Worm (Caenorhabditis elegans): ENCODE measurements around the gene npp-5.
A peak's percentile ranks its signal among the peaks of the same experiment; 100 is the strongest.

npp-5 gene

DNA sequence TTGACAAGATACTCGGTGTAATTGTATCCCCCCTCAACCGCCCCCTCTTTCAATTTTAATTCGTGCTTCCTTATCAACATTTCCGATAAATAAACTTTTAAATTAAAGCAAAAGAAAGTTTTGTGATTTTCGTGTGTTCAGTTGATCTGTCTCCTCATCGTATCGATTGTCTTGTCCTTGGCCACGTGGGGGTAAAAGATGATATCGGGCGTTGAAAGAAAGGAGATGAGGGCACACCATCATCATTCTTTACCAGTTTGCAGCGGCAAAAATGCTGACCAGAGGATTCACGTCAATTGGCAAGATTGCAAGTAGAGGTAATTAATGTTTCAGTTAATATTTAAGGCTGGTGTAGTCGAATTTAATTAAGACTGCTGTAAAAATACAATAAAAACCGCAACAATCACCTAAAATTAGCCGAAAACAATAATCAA is 52.3 kb downstream of the npp-5 start, which contains the start of gene F54D5.7 (continued):
- TF ChIP-seq unc-62 (GFP tag; optimal IDR thresholded peaks at IDR 0.05), result peak; percentile 7
- peak; percentile 100 for TF ChIP-seq ama-1 (optimal IDR thresholded peaks at IDR 0.05)
- TF ChIP-seq nhr-25 (tag; optimal IDR thresholded peaks at IDR 0.05), result peak; percentile 96
- TF ChIP-seq skn-1 (tag; optimal IDR thresholded peaks at IDR 0.05), result peak; percentile 5
- peak; percentile 52 for TF ChIP-seq pha-4 (tag; optimal IDR thresholded peaks at IDR 0.05)
- peak in 1 of 3 experiments; percentile 28 for TF ChIP-seq elt-3 (tag; optimal IDR thresholded peaks at IDR 0.05)
- TF ChIP-seq egl-5 (tag; optimal IDR thresholded peaks at IDR 0.05), result peak; percentile 2
- TF ChIP-seq daf-12 (tag; optimal IDR thresholded peaks at IDR 0.05), result no peak

Data from whole organism, L3 larva.